Worm (Caenorhabditis elegans) whole organism, early embryonic: ENCODE results near the gene capg-2.

Source experiments
- B0310.2 ChIP-seq: sonication (generic microtip); optimal IDR thresholded peaks from 2 replicates; lab custom pipeline; 2016; ENCODE audit warnings: mild to moderate bottlenecking, missing genetic modification characterization, missing compliant biosample characterization
- F13C5.2 ChIP-seq: sonication (generic microtip); optimal IDR thresholded peaks from 2 replicates; lab custom pipeline; 2017; ENCODE audit warnings: mild to moderate bottlenecking, missing genetic modification characterization, inconsistent platforms, missing compliant biosample characterization
- aly-1 ChIP-seq: sonication (generic microtip); optimal IDR thresholded peaks from 2 replicates; lab custom pipeline; 2016; ENCODE audit warnings: missing genetic modification characterization, missing compliant biosample characterization
- ama-1 ChIP-seq: fragments of 150-350 bp; optimal IDR thresholded peaks from 2 replicates; lab custom pipeline; 2014
- ceh-13 ChIP-seq: fragments of 200-800 bp; sonication (Bioruptor generic); optimal IDR thresholded peaks from 2 replicates; lab custom pipeline; 2018; ENCODE audit warnings: mild to moderate bottlenecking, missing genetic modification characterization, missing compliant biosample characterization
- ceh-36 ChIP-seq: sonication (generic microtip); optimal IDR thresholded peaks from 2 replicates; lab custom pipeline; 2016; ENCODE audit warnings: missing genetic modification characterization, inconsistent platforms, missing compliant biosample characterization
- ets-7 ChIP-seq: sonication (generic microtip); optimal IDR thresholded peaks from 2 replicates; lab custom pipeline; 2016; ENCODE audit warnings: missing genotype, missing genetic modification characterization, missing compliant biosample characterization
- flt-1 ChIP-seq: fragments of 200-800 bp; sonication (Bioruptor generic); IDR thresholded peaks from 2 replicates; pipeline ENCODE4 v1.3.6; 2022; ENCODE audit warnings: missing genetic modification characterization, missing compliant biosample characterization
- hmbx-1 ChIP-seq: sonication (generic microtip); optimal IDR thresholded peaks from 2 replicates; lab custom pipeline; 2016; ENCODE audit warnings: mild to moderate bottlenecking, missing genetic modification characterization, missing compliant biosample characterization
- hmg-4 ChIP-seq: fragments of 200-800 bp; sonication (Bioruptor generic); optimal IDR thresholded peaks from 2 replicates; lab custom pipeline; 2018; ENCODE audit warnings: mild to moderate bottlenecking, missing genetic modification characterization, missing compliant biosample characterization
- hnd-1 ChIP-seq: sonication (generic microtip); optimal IDR thresholded peaks from 2 replicates; lab custom pipeline; 2016; ENCODE audit warnings: missing genetic modification characterization, missing compliant biosample characterization
- pes-1 ChIP-seq: fragments of 200-800 bp; sonication (Bioruptor generic); IDR thresholded peaks from 2 replicates; pipeline ENCODE4 v1.3.6; 2022; ENCODE audit warnings: missing genetic modification reagents, missing genetic modification characterization, missing compliant biosample characterization
- scrt-1 ChIP-seq: fragments of 200-800 bp; sonication (Bioruptor generic); IDR thresholded peaks from 2 replicates; pipeline ENCODE4 v1.3.6; 2022; ENCODE audit warnings: missing genetic modification characterization, missing compliant biosample characterization
- sea-1 ChIP-seq: fragments of 200-800 bp; sonication (Bioruptor generic); conservative IDR thresholded peaks from 2 replicates; pipeline ENCODE4 v1.3.6; 2022; ENCODE audit warnings: missing genetic modification characterization, missing compliant biosample characterization
- tbx-11 ChIP-seq: fragments of 200-800 bp; sonication (Bioruptor generic); IDR thresholded peaks from 2 replicates; pipeline ENCODE4 v1.3.6; 2022; ENCODE audit warnings: missing genetic modification characterization, missing compliant biosample characterization
- tbx-37 ChIP-seq: fragments of 200-800 bp; sonication (Bioruptor generic); conservative IDR thresholded peaks from 2 replicates; pipeline ENCODE4 v1.3.6; 2022; ENCODE audit warnings: missing genetic modification reagents, missing genetic modification characterization, missing compliant biosample characterization
- tra-4 ChIP-seq: sonication (generic microtip); optimal IDR thresholded peaks from 2 replicates; lab custom pipeline; 2017; ENCODE audit warnings: missing genetic modification characterization, missing compliant biosample characterization

Gene capg-2

ce11 chrV:12271495-12271894 is at the start of gene capg-2, which contains the start of gene tsfm-1:
Gene capg-2, plus strand, starts transcription at chrV:12271873.
Gene tsfm-1, minus strand, starts transcription at chrV:12271551.
- TF ChIP-seq pes-1 (GFP tag; lab: Robert Waterston, UW) (no peak), tbx-37 (GFP tag; lab: Robert Waterston, UW) (no peak), tra-4 (tag; lab: Kevin White, UChicago) (no peak), F13C5.2 (tag; lab: Kevin White, UChicago) (no peak), ceh-13 (GFP tag; lab: Kevin White, UChicago) (no peak), scrt-1 (GFP tag; lab: Robert Waterston, UW) (no peak), ama-1 (lab: Kevin White, UChicago) (no peak), hmg-4 (no peak), hnd-1 (tag; lab: Kevin White, UChicago) (no peak), tbx-11 (GFP tag; lab: Robert Waterston, UW) (no peak), aly-1 (tag; lab: Kevin White, UChicago) (no peak), hmbx-1 (tag; lab: Kevin White, UChicago) (no peak), ceh-36 (no peak), flt-1 (no peak), B0310.2 (tag; lab: Kevin White, UChicago) (no peak), sea-1 (no peak), ets-7 (tag; lab: Kevin White, UChicago) (no peak)

DNA sequence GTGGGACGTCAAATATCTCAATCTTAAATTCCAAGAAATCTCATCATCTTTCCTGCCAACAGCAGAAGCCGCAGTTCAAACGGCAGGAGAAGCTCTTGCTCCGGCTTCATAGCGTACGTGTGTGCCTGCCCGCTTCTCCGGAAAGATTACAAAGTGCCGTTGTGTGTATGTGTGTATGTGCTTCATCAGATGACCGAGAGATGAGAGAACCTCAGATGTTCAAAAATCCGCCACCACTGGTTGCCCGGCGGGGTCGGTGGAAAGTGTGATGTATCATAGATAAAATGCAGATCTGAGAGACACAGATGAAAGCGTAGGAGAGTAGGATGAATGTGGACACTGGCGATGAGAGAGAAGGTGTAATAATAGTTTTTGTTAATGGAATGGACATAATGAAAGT is 38.2 kb upstream of the capg-2 start:
- TF ChIP-seq sea-1 = no peak
- TF ChIP-seq tbx-37 (GFP tag; lab: Robert Waterston, UW) = no peak

ce11 chrV:12234293-12235004 is 37.2 kb upstream of the capg-2 start, which contains the start of gene myo-3:
Gene myo-3, minus strand, starts transcription at chrV:12234343.
- TF ChIP-seq pes-1 (GFP tag; lab: Robert Waterston, UW) (no peak), scrt-1 (GFP tag; lab: Robert Waterston, UW) (no peak), ets-7 (tag; lab: Kevin White, UChicago) (no peak), flt-1 (no peak), hmg-4 (no peak), hnd-1 (tag; lab: Kevin White, UChicago) (no peak), tra-4 (tag; lab: Kevin White, UChicago) (no peak), ama-1 (lab: Kevin White, UChicago) (no peak), tbx-11 (GFP tag; lab: Robert Waterston, UW) (no peak), B0310.2 (tag; lab: Kevin White, UChicago) (no peak), hmbx-1 (tag; lab: Kevin White, UChicago) (no peak), sea-1 (no peak), ceh-36 (no peak), aly-1 (tag; lab: Kevin White, UChicago) (no peak), tbx-37 (GFP tag; lab: Robert Waterston, UW) (no peak), F13C5.2 (tag; lab: Kevin White, UChicago) (no peak), ceh-13 (GFP tag; lab: Kevin White, UChicago) (no peak)

- TF ChIP-seq ets-7 (tag; lab: Kevin White, UChicago) (no peak), aly-1 (tag; lab: Kevin White, UChicago) (no peak), scrt-1 (GFP tag; lab: Robert Waterston, UW) (no peak), flt-1 (no peak), hmg-4 (no peak), F13C5.2 (tag; lab: Kevin White, UChicago) (no peak), hmbx-1 (tag; lab: Kevin White, UChicago) (no peak), sea-1 (no peak), hnd-1 (tag; lab: Kevin White, UChicago) (no peak), pes-1 (GFP tag; lab: Robert Waterston, UW) (no peak)
Measured at ce11 chrV:12235502-12235901, 36.2 kb upstream of the capg-2 start.

DNA sequence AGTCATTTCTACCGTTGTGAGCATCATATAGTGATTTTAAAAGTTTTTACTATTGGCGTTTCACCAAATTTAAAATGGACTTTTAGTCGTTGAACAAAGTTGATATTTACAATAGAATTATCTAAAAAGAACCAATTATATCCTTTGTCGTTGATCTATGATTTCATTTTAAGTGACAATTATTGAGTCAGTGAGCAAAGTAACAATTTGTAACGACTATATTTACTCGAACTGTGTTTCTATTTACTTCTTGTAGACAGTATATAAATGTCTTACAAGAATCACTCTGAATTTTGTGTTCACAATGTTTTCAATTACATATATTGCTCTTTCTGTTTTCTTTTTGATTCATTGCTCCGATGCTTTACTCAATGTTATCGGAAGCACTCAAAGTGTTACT is 30.5 kb upstream of the capg-2 start, which contains the start of gene ttr-22:
ttr-22 (plus strand) TSS at position 301 of the 400 bp plus-strand sequence.
- TF ChIP-seq ama-1 (lab: Kevin White, UChicago) (no peak), tbx-37 (GFP tag; lab: Robert Waterston, UW) (no peak), flt-1 (no peak), B0310.2 (tag; lab: Kevin White, UChicago) (no peak), hnd-1 (tag; lab: Kevin White, UChicago) (no peak), ceh-13 (GFP tag; lab: Kevin White, UChicago) (no peak), ceh-36 (no peak), pes-1 (GFP tag; lab: Robert Waterston, UW) (no peak), scrt-1 (GFP tag; lab: Robert Waterston, UW) (no peak), F13C5.2 (tag; lab: Kevin White, UChicago) (no peak), tbx-11 (GFP tag; lab: Robert Waterston, UW) (no peak), aly-1 (tag; lab: Kevin White, UChicago) (no peak), hmg-4 (no peak), sea-1 (no peak), ets-7 (tag; lab: Kevin White, UChicago) (no peak)

ce11 chrV:12244980-12245742 is 26.5 kb upstream of the capg-2 start, which contains the start of the genes T04H1.13, slfl-5 and rad-50:
Gene T04H1.13, minus strand, starts transcription at chrV:12245030.
Gene slfl-5, minus strand, starts transcription at chrV:12245044.
Gene rad-50, plus strand, starts transcription at chrV:12245646.
- TF ChIP-seq ama-1 (lab: Kevin White, UChicago) = no peak
- no peak for TF ChIP-seq sea-1
- no peak for TF ChIP-seq ceh-13 (GFP tag; lab: Kevin White, UChicago)
- TF ChIP-seq B0310.2 (tag; lab: Kevin White, UChicago) = no peak
- no peak for TF ChIP-seq tra-4 (tag; lab: Kevin White, UChicago)
- no peak for TF ChIP-seq pes-1 (GFP tag; lab: Robert Waterston, UW)
- TF ChIP-seq ceh-36 = no peak
- no peak for TF ChIP-seq ets-7 (tag; lab: Kevin White, UChicago)
- TF ChIP-seq tbx-37 (GFP tag; lab: Robert Waterston, UW) = no peak
- no peak for TF ChIP-seq aly-1 (tag; lab: Kevin White, UChicago)
- TF ChIP-seq F13C5.2 (tag; lab: Kevin White, UChicago) = no peak
- TF ChIP-seq tbx-11 (GFP tag; lab: Robert Waterston, UW) = no peak
- no peak for TF ChIP-seq scrt-1 (GFP tag; lab: Robert Waterston, UW)
- TF ChIP-seq hmg-4 = no peak
- no peak for TF ChIP-seq hmbx-1 (tag; lab: Kevin White, UChicago)
- no peak for TF ChIP-seq hnd-1 (tag; lab: Kevin White, UChicago)
- no peak for TF ChIP-seq flt-1
